Worm (Caenorhabditis elegans): ENCODE measurements around the gene srr-2.

ce11 chrV:19206911-19207310 lies 10.1 kb downstream of the srr-2 start:
- TF ChIP-seq unc-39 (tag; optimal IDR thresholded peaks at IDR 0.05) (no peak), skn-1 (tag; optimal IDR thresholded peaks at IDR 0.05) (no peak), nhr-25 (tag; optimal IDR thresholded peaks at IDR 0.05) (no peak), gmeb-1 (tag; optimal IDR thresholded peaks at IDR 0.05) (no peak), zag-1 (tag; optimal IDR thresholded peaks at IDR 0.05) (no peak), ama-1 (optimal IDR thresholded peaks at IDR 0.05) (no peak), nhr-237 (tag; optimal IDR thresholded peaks at IDR 0.05) (no peak), ceh-82 (tag; optimal IDR thresholded peaks at IDR 0.05) (no peak), lsy-2 (tag; optimal IDR thresholded peaks at IDR 0.05) (no peak), lin-13 (GFP tag; optimal IDR thresholded peaks at IDR 0.05) (no peak), mab-5 (tag; optimal IDR thresholded peaks at IDR 0.05) (no peak)
